Worm (Caenorhabditis elegans) whole organism, L2 larva: ENCODE data around the gene pei-1.

Experiments
- C34F6.9 ChIP-seq: fragments of 150-350 bp; optimal IDR thresholded peaks from 2 replicates; lab custom pipeline; 2014; ENCODE audit warnings: missing biosample characterization, missing genetic modification characterization
- F13H6.1 ChIP-seq: sonication (generic microtip); optimal IDR thresholded peaks from 2 replicates; lab custom pipeline; 2016; ENCODE audit warnings: missing genetic modification characterization, missing compliant biosample characterization
- R02D3.7 ChIP-seq: fragments of 150-350 bp; optimal IDR thresholded peaks from 2 replicates; lab custom pipeline; 2014; ENCODE audit warnings: missing biosample characterization, missing genetic modification characterization
- ZK546.5 ChIP-seq: sonication (generic microtip); optimal IDR thresholded peaks from 2 replicates; lab custom pipeline; 2017; ENCODE audit warnings: missing biosample characterization, missing genetic modification characterization
- alr-1 ChIP-seq: fragments of 150-350 bp; optimal IDR thresholded peaks from 2 replicates; lab custom pipeline; 2014; ENCODE audit warnings: missing biosample characterization, missing genetic modification characterization
- blmp-1 ChIP-seq: sonication (generic microtip); optimal IDR thresholded peaks from 2 replicates; lab custom pipeline; 2017; ENCODE audit warnings: missing genetic modification characterization, mild to moderate bottlenecking, missing compliant biosample characterization, antibody characterized with exemption, moderate library complexity; ENCODE audit not compliant: insufficient read depth
- ceh-16 ChIP-seq: fragments of 150-350 bp; optimal IDR thresholded peaks from 2 replicates; lab custom pipeline; 2014; ENCODE audit warnings: missing biosample characterization, missing genetic modification characterization
- ceh-82 ChIP-seq: fragments of 150-350 bp; optimal IDR thresholded peaks from 2 replicates; lab custom pipeline; 2014; ENCODE audit warnings: missing biosample characterization, missing genetic modification characterization
- crh-2 ChIP-seq: sonication (generic microtip); optimal IDR thresholded peaks from 2 replicates; lab custom pipeline; 2017; ENCODE audit warnings: missing biosample characterization, missing genetic modification characterization
- egl-27 ChIP-seq: sonication (generic microtip); optimal IDR thresholded peaks from 3 replicates; lab custom pipeline; 2017; ENCODE audit warnings: missing biosample characterization, missing genetic modification reagents, missing genetic modification characterization
- elt-1 ChIP-seq: fragments of 150-350 bp; optimal IDR thresholded peaks from 2 replicates; lab custom pipeline; 2014; ENCODE audit warnings: missing biosample characterization, missing genetic modification characterization
- fos-1 ChIP-seq: fragments of 150-350 bp; optimal IDR thresholded peaks from 2 replicates; lab custom pipeline; 2014; ENCODE audit warnings: missing biosample characterization, missing genetic modification characterization
- lin-11 ChIP-seq: fragments of 150-350 bp; sonication (generic microtip); optimal IDR thresholded peaks from 2 replicates; lab custom pipeline; 2014; ENCODE audit warnings: missing biosample characterization, missing genetic modification characterization, inconsistent platforms, mixed read lengths
- lsy-2 ChIP-seq, 2 experiments: fragments of 150-350 bp in 1 of 2; sonication (generic microtip) in 1 of 2; optimal IDR thresholded peaks; 2 replicates each; lab custom pipeline; 2014 to 2017; ENCODE audit warnings: missing biosample characterization in 2 of 2, missing genetic modification characterization in 2 of 2
- nhr-10 ChIP-seq: sonication (generic microtip); optimal IDR thresholded peaks from 2 replicates; lab custom pipeline; 2017; ENCODE audit warnings: missing biosample characterization, missing genetic modification characterization
- nhr-11 ChIP-seq: fragments of 150-350 bp; optimal IDR thresholded peaks from 2 replicates; lab custom pipeline; 2014; ENCODE audit warnings: missing biosample characterization, missing genetic modification characterization
- nhr-12 ChIP-seq: fragments of 150-350 bp; optimal IDR thresholded peaks from 2 replicates; lab custom pipeline; 2014; ENCODE audit warnings: missing biosample characterization, missing genetic modification characterization
- nhr-129 ChIP-seq: fragments of 150-350 bp; optimal IDR thresholded peaks from 2 replicates; lab custom pipeline; 2014; ENCODE audit warnings: missing biosample characterization, missing genetic modification characterization
- nhr-23 ChIP-seq: fragments of 150-350 bp; optimal IDR thresholded peaks from 2 replicates; lab custom pipeline; 2014; ENCODE audit warnings: missing biosample characterization, missing genetic modification reagents, missing genetic modification characterization
- nhr-237 ChIP-seq: fragments of 150-350 bp; optimal IDR thresholded peaks from 2 replicates; lab custom pipeline; 2014; ENCODE audit warnings: missing biosample characterization, missing genetic modification characterization
- nhr-25 ChIP-seq: fragments of 150-350 bp; sonication (generic microtip); optimal IDR thresholded peaks from 3 replicates; lab custom pipeline; 2014; ENCODE audit warnings: missing biosample characterization, missing genetic modification characterization
- nhr-77 ChIP-seq: fragments of 150-350 bp; optimal IDR thresholded peaks from 2 replicates; lab custom pipeline; 2014; ENCODE audit warnings: missing biosample characterization, missing genetic modification characterization
- peb-1 ChIP-seq: fragments of 150-350 bp; optimal IDR thresholded peaks from 2 replicates; lab custom pipeline; 2014; ENCODE audit warnings: missing biosample characterization, missing genetic modification characterization
- sem-4 ChIP-seq: fragments of 150-350 bp; optimal IDR thresholded peaks from 2 replicates; lab custom pipeline; 2014; ENCODE audit warnings: missing biosample characterization, missing genetic modification reagents, missing genetic modification characterization
- sma-3 ChIP-seq: sonication (generic microtip); optimal IDR thresholded peaks from 2 replicates; lab custom pipeline; 2016; ENCODE audit warnings: missing genetic modification reagents, missing genetic modification characterization, missing compliant biosample characterization
- sma-9 ChIP-seq, 2 experiments: fragments of 150-350 bp in 1 of 2; sonication (generic microtip) in 1 of 2; optimal IDR thresholded peaks; 2 replicates each; lab custom pipeline; 2014 to 2016; ENCODE audit warnings: missing genetic modification characterization in 2 of 2, mild to moderate bottlenecking in 1 of 2, missing biosample characterization in 1 of 2, missing compliant biosample characterization in 1 of 2, missing genetic modification reagents in 1 of 2, moderate library complexity in 1 of 2
- snpc-4 ChIP-seq: fragments of 150-350 bp; optimal IDR thresholded peaks from 2 replicates; lab custom pipeline; 2014; ENCODE audit warnings: missing biosample characterization, missing genetic modification characterization
- unc-39 ChIP-seq: fragments of 150-350 bp; optimal IDR thresholded peaks from 2 replicates; lab custom pipeline; 2014; ENCODE audit warnings: missing biosample characterization, missing genetic modification characterization
- unc-55 ChIP-seq: fragments of 150-350 bp; sonication (generic microtip); optimal IDR thresholded peaks from 3 replicates; lab custom pipeline; 2014; ENCODE audit warnings: missing biosample characterization, missing genetic modification reagents, missing genetic modification characterization
- unc-62 ChIP-seq: fragments of 150-350 bp; optimal IDR thresholded peaks from 2 replicates; lab custom pipeline; 2014; ENCODE audit warnings: missing biosample characterization, missing genetic modification reagents, missing genetic modification characterization
- ztf-1 ChIP-seq: fragments of 200-800 bp; sonication (Bioruptor generic); conservative IDR thresholded peaks from 2 replicates; pipeline ENCODE4 v1.3.6; 2022; ENCODE audit warnings: missing genetic modification characterization, missing compliant biosample characterization

Gene pei-1

ce11 chrIV:9624977-9625376, 32.7 kb upstream of the pei-1 start, which contains the start of gene W09C2.10:
TSS of gene W09C2.10 (minus strand) at chrIV:9625077.
- TF ChIP-seq crh-2 (no peak), ceh-82 (tag; lab: Kevin White, UChicago) (no peak), nhr-129 (tag; lab: Kevin White, UChicago) (no peak), blmp-1 (tag; lab: Kevin White, UChicago) (no peak), lin-11 (tag; lab: Kevin White, UChicago) (no peak), sma-9 (GFP tag; optimal IDR thresholded peaks at IDR 0.05; lab: Kevin White, UChicago) (no peak), sma-9 (tag; optimal IDR thresholded peaks at IDR 0.05; lab: Kevin White, UChicago) (no peak), R02D3.7 (tag; lab: Kevin White, UChicago) (no peak), egl-27 (no peak), alr-1 (tag; lab: Kevin White, UChicago) (no peak)

DNA sequence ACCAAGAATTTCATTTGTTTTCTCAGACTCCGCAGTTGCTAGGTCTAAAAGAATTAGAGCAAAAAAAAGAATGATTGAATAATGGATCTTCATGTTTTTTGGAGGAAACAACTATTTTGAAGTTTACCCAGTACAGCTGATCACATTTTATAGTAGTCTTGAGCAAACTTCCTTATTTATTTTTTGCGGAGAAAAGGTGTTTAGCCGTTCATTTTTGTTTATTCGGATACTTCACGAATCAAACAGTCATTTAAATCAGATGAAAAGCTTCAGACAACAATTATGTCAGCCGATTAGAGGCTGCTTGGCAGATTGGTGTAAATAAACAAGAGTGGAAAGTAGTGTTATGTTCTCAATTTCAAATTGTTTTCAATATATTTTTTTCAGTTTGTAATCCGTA, 32.0 kb upstream of the pei-1 start, which contains the start of gene W09C2.8:
Gene W09C2.8 (minus strand): TSS at position 101 of the 400 bp plus-strand sequence.
- no peak for TF ChIP-seq alr-1 (tag; lab: Kevin White, UChicago)
- no peak for TF ChIP-seq sma-3 (GFP tag; lab: Kevin White, UChicago)
- TF ChIP-seq egl-27, result no peak
- no peak for TF ChIP-seq nhr-77 (tag; lab: Kevin White, UChicago)
- TF ChIP-seq unc-62 (GFP tag; lab: Kevin White, UChicago), result no peak
- no peak for TF ChIP-seq crh-2
- no peak for TF ChIP-seq lin-11 (tag; lab: Kevin White, UChicago)
- TF ChIP-seq nhr-10 (tag; lab: Kevin White, UChicago), result no peak
- TF ChIP-seq nhr-237 (tag; lab: Kevin White, UChicago), result no peak
- no peak for TF ChIP-seq sem-4 (tag; lab: Kevin White, UChicago)
- no peak for TF ChIP-seq unc-55 (GFP tag; lab: Kevin White, UChicago)
- TF ChIP-seq peb-1 (tag; lab: Kevin White, UChicago), result no peak
- no peak for TF ChIP-seq blmp-1 (tag; lab: Kevin White, UChicago)
- no peak for TF ChIP-seq snpc-4

ce11 chrIV:9623269-9623668, 31.0 kb upstream of the pei-1 start, which contains the start of gene W09C2.9:
TSS of gene W09C2.9 (minus strand) at chrIV:9623369.
- TF ChIP-seq nhr-237 (tag; lab: Kevin White, UChicago) (no peak), fos-1 (no peak), C34F6.9 (tag; lab: Kevin White, UChicago) (no peak), ZK546.5 (tag; lab: Kevin White, UChicago) (no peak)

ce11 chrIV:9622272-9622671, 30.0 kb upstream of the pei-1 start, which contains the start of gene W09C2.7:
TSS of gene W09C2.7 (minus strand) at chrIV:9622372.
- no peak for TF ChIP-seq fos-1
- no peak for TF ChIP-seq elt-1 (tag; lab: Kevin White, UChicago)
- no peak for TF ChIP-seq unc-62 (GFP tag; lab: Kevin White, UChicago)
- no peak for TF ChIP-seq nhr-23 (tag; lab: Kevin White, UChicago)
- no peak for TF ChIP-seq F13H6.1 (tag; lab: Kevin White, UChicago)
- TF ChIP-seq R02D3.7 (tag; lab: Kevin White, UChicago), result no peak
- no peak for TF ChIP-seq sem-4 (tag; lab: Kevin White, UChicago)
- TF ChIP-seq unc-39 (tag; lab: Kevin White, UChicago), result no peak
- TF ChIP-seq lin-11 (tag; lab: Kevin White, UChicago), result no peak
- no peak for TF ChIP-seq nhr-129 (tag; lab: Kevin White, UChicago)

DNA sequence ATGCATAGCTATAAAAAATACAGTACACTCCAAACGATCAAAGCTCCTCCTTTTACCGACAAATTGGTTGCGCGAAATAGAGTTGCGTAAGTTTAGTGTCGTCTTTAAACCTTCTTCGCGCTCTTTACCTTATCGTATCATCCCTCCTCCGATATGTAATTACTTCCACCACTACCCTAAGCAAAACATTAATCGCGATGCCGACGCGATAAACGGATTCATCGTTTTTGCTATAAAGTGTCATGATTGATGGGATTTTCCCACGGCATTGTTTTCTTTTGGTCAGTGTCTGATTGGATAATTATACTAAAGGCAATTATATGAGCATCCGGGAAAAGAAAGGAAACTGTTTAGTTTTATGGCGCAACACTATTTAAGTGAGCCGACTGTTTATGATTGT, 26.5 kb upstream of the pei-1 start:
- no peak for TF ChIP-seq nhr-11 (tag; lab: Kevin White, UChicago)
- no peak for TF ChIP-seq egl-27
- TF ChIP-seq elt-1 (tag; lab: Kevin White, UChicago), result peak; percentile 94
- peak; percentile 91 for TF ChIP-seq ceh-16 (tag; lab: Kevin White, UChicago)
- no peak for TF ChIP-seq R02D3.7 (tag; lab: Kevin White, UChicago)
- TF ChIP-seq nhr-10 (tag; lab: Kevin White, UChicago), result no peak
- no peak for TF ChIP-seq blmp-1 (tag; lab: Kevin White, UChicago)
- TF ChIP-seq, all 48 proteins: peak for 2

DNA sequence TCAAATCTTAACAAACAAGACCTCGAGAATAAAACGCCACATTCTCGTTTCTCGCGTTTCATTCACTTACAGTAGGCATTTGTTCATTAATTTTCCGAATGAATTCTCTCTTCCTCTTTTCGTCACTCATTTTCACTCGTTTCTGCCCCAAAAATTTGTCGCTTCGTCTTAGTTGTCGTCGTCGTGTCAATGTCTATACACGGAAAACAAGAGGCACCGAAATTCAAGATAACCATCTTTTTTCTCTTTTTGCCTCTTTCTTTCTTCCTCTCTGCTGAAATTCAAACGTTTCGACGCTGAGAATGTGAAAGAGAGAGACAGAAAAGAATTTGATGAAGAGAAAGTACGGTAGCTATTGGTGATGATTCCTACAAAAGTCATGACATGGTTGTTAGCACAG, 25.7 kb upstream of the pei-1 start:
- TF ChIP-seq nhr-25 (tag; lab: Kevin White, UChicago) (peak; percentile 48), nhr-129 (tag; lab: Kevin White, UChicago) (no peak), ztf-1 (GFP tag; lab: Robert Waterston, UW) (no peak), nhr-23 (tag; lab: Kevin White, UChicago) (peak; percentile 84), nhr-12 (tag; lab: Kevin White, UChicago) (no peak), fos-1 (no peak), sma-3 (GFP tag; lab: Kevin White, UChicago) (no peak), crh-2 (no peak), lsy-2 (tag; optimal IDR thresholded peaks at IDR 0.05; lab: Kevin White, UChicago) (no peak), elt-1 (tag; lab: Kevin White, UChicago) (peak; percentile 77), ceh-16 (tag; lab: Kevin White, UChicago) (peak; percentile 49), unc-55 (GFP tag; lab: Kevin White, UChicago) (no peak)
